Worm (Caenorhabditis elegans) whole organism, L4 larva: Measurements from ENCODE around the gene col-92.

ENCODE experiments used
- D1046.2 ChIP-seq: fragments of 200-800 bp; sonication (Bioruptor generic); IDR thresholded peaks from 2 replicates; pipeline ENCODE4 v1.3.6; 2022; ENCODE audit warnings: missing genetic modification characterization, missing compliant biosample characterization
- R02D3.7 ChIP-seq: fragments of 150-350 bp; sonication (generic microtip); optimal IDR thresholded peaks from 3 replicates; lab custom pipeline; 2014; ENCODE audit warnings: missing biosample characterization, missing genetic modification characterization
- hlh-11 ChIP-seq: fragments of 200-800 bp; sonication (Bioruptor generic); optimal IDR thresholded peaks from 2 replicates; lab custom pipeline; 2018; ENCODE audit warnings: mild to moderate bottlenecking, missing genetic modification characterization, missing compliant biosample characterization
- unc-62 ChIP-seq, 3 experiments: fragments of 150-350 bp in 1 of 3; sonication (generic microtip); optimal IDR thresholded peaks in 2 of 3; peaks in 1 of 3; 1 replicate in 1 of 3; 2 replicates in 2 of 3; lab custom pipeline; 2014 to 2017; ENCODE audit warnings: missing biosample characterization in 3 of 3, missing genetic modification characterization in 3 of 3, missing genetic modification reagents in 3 of 3, missing genotype in 1 of 3

ce11 chrIII:11025138-11025537, 42.1 kb upstream of the col-92 start:
- TF ChIP-seq D1046.2 (GFP tag; lab: Robert Waterston, UW) (no peak), R02D3.7 (tag; lab: Kevin White, UChicago) (no peak), hlh-11 (tag; lab: Kevin White, UChicago) (no peak), unc-62 (GFP tag; optimal IDR thresholded peaks at IDR 0.05 in 1 of 2; lab: Kevin White, UChicago) (peak in 1 of 2 experiments; percentile 61), unc-62 (tag; optimal IDR thresholded peaks at IDR 0.05; lab: Kevin White, UChicago) (no peak)
